Fruit fly (Drosophila melanogaster): ENCODE measurements around the gene CG9536.

CG9536 gene

dm6 chr2L:6513948-6514347 lies 37.2 kb upstream of the CG9536 start:
- TF ChIP-seq Hey (tag; optimal IDR thresholded peaks at IDR 0.05) (no peak), Ravus (GFP tag; IDR thresholded peaks at IDR 0.05) (no peak), grau (tag; optimal IDR thresholded peaks at IDR 0.05) (no peak), dpn (GFP tag; optimal IDR thresholded peaks at IDR 0.05) (no peak), corto (GFP tag; optimal IDR thresholded peaks at IDR 0.05) (no peak), CG8478 (optimal IDR thresholded peaks at IDR 0.05) (no peak), Fer3 (tag; optimal IDR thresholded peaks at IDR 0.05) (no peak), hth (optimal IDR thresholded peaks at IDR 0.05) (no peak), slbo (GFP tag; IDR thresholded peaks at IDR 0.05) (0 out of 2 replicates have a peak, but pooled peaks have one; percentile 5), Dp (GFP tag; optimal IDR thresholded peaks at IDR 0.05) (no peak), trem (tag; optimal IDR thresholded peaks at IDR 0.05) (no peak), CG8359 (GFP tag; optimal IDR thresholded peaks at IDR 0.05; ENCODE audit: borderline replicate concordance) (no peak), emc (GFP tag; optimal IDR thresholded peaks at IDR 0.05) (no peak), CG13296 (GFP tag; optimal IDR thresholded peaks at IDR 0.05) (no peak), pita (GFP tag; optimal IDR thresholded peaks at IDR 0.05) (no peak), CG5180 (GFP tag; optimal IDR thresholded peaks at IDR 0.05) (no peak), CG11560 (tag; IDR thresholded peaks at IDR 0.05) (no peak), crol (GFP tag; IDR thresholded peaks at IDR 0.05) (peak; percentile 26; the same call in 1 of the 2 replicates), Six4 (GFP tag; optimal IDR thresholded peaks at IDR 0.05) (no peak), wek (GFP tag; optimal IDR thresholded peaks at IDR 0.05) (no peak), CG34422 (GFP tag; IDR thresholded peaks at IDR 0.05) (no peak), CG11696 (GFP tag; IDR thresholded peaks at IDR 0.05) (0 out of 2 replicates have a peak, but pooled peaks have one; percentile 36), CG14667 (GFP tag; IDR thresholded peaks at IDR 0.05) (no peak), CG8388 (GFP tag; optimal IDR thresholded peaks at IDR 0.05) (no peak), Dip3 (GFP tag; optimal IDR thresholded peaks at IDR 0.05) (no peak), Taf1 (GFP tag; IDR thresholded peaks at IDR 0.05) (no peak), yki (optimal IDR thresholded peaks at IDR 0.05) (no peak), Hmx (GFP tag; optimal IDR thresholded peaks at IDR 0.05) (no peak), CG1024 (GFP tag; IDR thresholded peaks at IDR 0.05) (no peak), CG10366 (GFP tag; IDR thresholded peaks at IDR 0.05) (no peak), Hr51 (GFP tag; optimal IDR thresholded peaks at IDR 0.05) (no peak), Drgx (GFP tag; IDR thresholded peaks at IDR 0.05) (peak; percentile 26; the same call in 1 of the 2 replicates), CG32767 (GFP tag; IDR thresholded peaks at IDR 0.05) (no peak), dati (GFP tag; IDR thresholded peaks at IDR 0.05) (no peak)

dm6 chr2L:6508666-6509065 lies 31.9 kb upstream of the CG9536 start:
- TF ChIP-seq CG9727 (GFP tag; optimal IDR thresholded peaks at IDR 0.05): peak; percentile 10
- peak; percentile 36 for TF ChIP-seq CG8924 (tag; optimal IDR thresholded peaks at IDR 0.05)
- TF ChIP-seq Dip3 (GFP tag; optimal IDR thresholded peaks at IDR 0.05): no peak
- TF ChIP-seq zen2 (GFP tag; IDR thresholded peaks at IDR 0.05; ENCODE audit: partially characterized antibody): no peak
- TF ChIP-seq phol (tag; optimal IDR thresholded peaks at IDR 0.05): peak; percentile 49
- 0 out of 2 replicates have a peak, but pooled peaks have one; percentile 26 for TF ChIP-seq Ptx1 (GFP tag; IDR thresholded peaks at IDR 0.05)
- TF ChIP-seq Sox100B (GFP tag; optimal IDR thresholded peaks at IDR 0.05): peak; percentile 21
- no peak for TF ChIP-seq CG2199 (GFP tag; IDR thresholded peaks at IDR 0.05)
- TF ChIP-seq CG12744 (GFP tag; optimal IDR thresholded peaks at IDR 0.05): no peak
- TF ChIP-seq CG30020 (tag; optimal IDR thresholded peaks at IDR 0.05): no peak
- no peak for TF ChIP-seq gro (GFP tag; optimal IDR thresholded peaks at IDR 0.05)
- TF ChIP-seq CG13624 (GFP tag; optimal IDR thresholded peaks at IDR 0.05): no peak
- TF ChIP-seq CG8089 (GFP tag; optimal IDR thresholded peaks at IDR 0.05): no peak
- TF ChIP-seq jing (GFP tag; optimal IDR thresholded peaks at IDR 0.05): peak; percentile 6
- TF ChIP-seq jigr1 (GFP tag; IDR thresholded peaks at IDR 0.05): no peak
- peak; percentile 40 for TF ChIP-seq nmo (GFP tag; optimal IDR thresholded peaks at IDR 0.05)
- TF ChIP-seq CG17385 (GFP tag; optimal IDR thresholded peaks at IDR 0.05): peak; percentile 29
- no peak for TF ChIP-seq crp (GFP tag; optimal IDR thresholded peaks at IDR 0.05)
- TF ChIP-seq dysf (GFP tag; IDR thresholded peaks at IDR 0.05): 0 out of 3 replicates have a peak, but pooled peaks have one; percentile 37
- TF ChIP-seq D (optimal IDR thresholded peaks at IDR 0.05): no peak
- no peak for TF ChIP-seq D (GFP tag; optimal IDR thresholded peaks at IDR 0.05)
